Worm (Caenorhabditis elegans): ENCODE data around the gene rpb-11.

- TF ChIP-seq aly-2 (tag; optimal IDR thresholded peaks at IDR 0.05) (no peak), nhr-28 (tag; optimal IDR thresholded peaks at IDR 0.05) (no peak), ztf-11 (tag; optimal IDR thresholded peaks at IDR 0.05) (no peak), unc-39 (tag; optimal IDR thresholded peaks at IDR 0.05) (no peak), nhr-67 (tag; optimal IDR thresholded peaks at IDR 0.05) (no peak), fkh-10 (GFP tag; optimal IDR thresholded peaks at IDR 0.05) (no peak), nhr-12 (tag; optimal IDR thresholded peaks at IDR 0.05) (no peak), jun-1 (tag; optimal IDR thresholded peaks at IDR 0.05) (no peak), nhr-25 (tag; optimal IDR thresholded peaks at IDR 0.05) (no peak), zag-1 (tag; optimal IDR thresholded peaks at IDR 0.05) (no peak)
Measured at ce11 chrII:14097518-14097917, 37.6 kb downstream of the rpb-11 start, which contains the start of gene Y39G8C.2.

Measured in whole organism, L3 larva.